Worm (Caenorhabditis elegans) whole organism, L2 larva: ENCODE measurements around the gene R11D1.3.

Source experiments
- F13H6.1 ChIP-seq: sonication (generic microtip); optimal IDR thresholded peaks from 2 replicates; lab custom pipeline; 2016; ENCODE audit warnings: missing genetic modification characterization, missing compliant biosample characterization
- R02D3.7 ChIP-seq: fragments of 150-350 bp; optimal IDR thresholded peaks from 2 replicates; lab custom pipeline; 2014; ENCODE audit warnings: missing biosample characterization, missing genetic modification characterization
- Y55F3AM.14 ChIP-seq: fragments of 200-800 bp; sonication (Bioruptor generic); optimal IDR thresholded peaks from 2 replicates; lab custom pipeline; 2018; ENCODE audit warnings: mild to moderate bottlenecking, missing genetic modification characterization, missing compliant biosample characterization
- ZK546.5 ChIP-seq: sonication (generic microtip); optimal IDR thresholded peaks from 2 replicates; lab custom pipeline; 2017; ENCODE audit warnings: missing biosample characterization, missing genetic modification characterization
- aly-2 ChIP-seq: fragments of 150-350 bp; optimal IDR thresholded peaks from 2 replicates; lab custom pipeline; 2014; ENCODE audit warnings: missing biosample characterization, missing genetic modification characterization
- blmp-1 ChIP-seq: sonication (generic microtip); optimal IDR thresholded peaks from 2 replicates; lab custom pipeline; 2017; ENCODE audit warnings: missing genetic modification characterization, mild to moderate bottlenecking, missing compliant biosample characterization, antibody characterized with exemption, moderate library complexity; ENCODE audit not compliant: insufficient read depth
- ceh-16 ChIP-seq: fragments of 150-350 bp; optimal IDR thresholded peaks from 2 replicates; lab custom pipeline; 2014; ENCODE audit warnings: missing biosample characterization, missing genetic modification characterization
- crh-2 ChIP-seq: sonication (generic microtip); optimal IDR thresholded peaks from 2 replicates; lab custom pipeline; 2017; ENCODE audit warnings: missing biosample characterization, missing genetic modification characterization
- dmd-4 ChIP-seq: sonication (generic microtip); optimal IDR thresholded peaks from 2 replicates; lab custom pipeline; 2017; ENCODE audit warnings: missing biosample characterization, missing genetic modification characterization
- egl-27 ChIP-seq: sonication (generic microtip); optimal IDR thresholded peaks from 3 replicates; lab custom pipeline; 2017; ENCODE audit warnings: missing biosample characterization, missing genetic modification reagents, missing genetic modification characterization
- elt-3 ChIP-seq: sonication (generic microtip); optimal IDR thresholded peaks from 2 replicates; lab custom pipeline; 2017; ENCODE audit warnings: missing biosample characterization, missing genetic modification characterization
- fos-1 ChIP-seq: fragments of 150-350 bp; optimal IDR thresholded peaks from 2 replicates; lab custom pipeline; 2014; ENCODE audit warnings: missing biosample characterization, missing genetic modification characterization
- lin-13 ChIP-seq: fragments of 150-350 bp; optimal IDR thresholded peaks from 2 replicates; lab custom pipeline; 2014; ENCODE audit warnings: missing biosample characterization, missing genetic modification reagents, missing genetic modification characterization
- lsy-2 ChIP-seq, 2 experiments: fragments of 150-350 bp in 1 of 2; sonication (generic microtip) in 1 of 2; optimal IDR thresholded peaks; 2 replicates each; lab custom pipeline; 2014 to 2017; ENCODE audit warnings: missing biosample characterization in 2 of 2, missing genetic modification characterization in 2 of 2
- mdl-1 ChIP-seq, 2 experiments: fragments of 150-350 bp in 1 of 2; sonication (generic microtip) in 1 of 2; optimal IDR thresholded peaks; 2 replicates each; lab custom pipeline; 2017; ENCODE audit warnings: missing biosample characterization in 2 of 2, missing genetic modification characterization in 2 of 2
- nhr-10 ChIP-seq: sonication (generic microtip); optimal IDR thresholded peaks from 2 replicates; lab custom pipeline; 2017; ENCODE audit warnings: missing biosample characterization, missing genetic modification characterization
- nhr-11 ChIP-seq: fragments of 150-350 bp; optimal IDR thresholded peaks from 2 replicates; lab custom pipeline; 2014; ENCODE audit warnings: missing biosample characterization, missing genetic modification characterization
- nhr-12 ChIP-seq: fragments of 150-350 bp; optimal IDR thresholded peaks from 2 replicates; lab custom pipeline; 2014; ENCODE audit warnings: missing biosample characterization, missing genetic modification characterization
- nhr-129 ChIP-seq: fragments of 150-350 bp; optimal IDR thresholded peaks from 2 replicates; lab custom pipeline; 2014; ENCODE audit warnings: missing biosample characterization, missing genetic modification characterization
- nhr-23 ChIP-seq: fragments of 150-350 bp; optimal IDR thresholded peaks from 2 replicates; lab custom pipeline; 2014; ENCODE audit warnings: missing biosample characterization, missing genetic modification reagents, missing genetic modification characterization
- nhr-25 ChIP-seq: fragments of 150-350 bp; sonication (generic microtip); optimal IDR thresholded peaks from 3 replicates; lab custom pipeline; 2014; ENCODE audit warnings: missing biosample characterization, missing genetic modification characterization
- nhr-6 ChIP-seq: fragments of 150-350 bp; optimal IDR thresholded peaks from 2 replicates; lab custom pipeline; 2014; ENCODE audit warnings: missing biosample characterization, missing genetic modification characterization
- nhr-77 ChIP-seq: fragments of 150-350 bp; optimal IDR thresholded peaks from 2 replicates; lab custom pipeline; 2014; ENCODE audit warnings: missing biosample characterization, missing genetic modification characterization
- peb-1 ChIP-seq: fragments of 150-350 bp; optimal IDR thresholded peaks from 2 replicates; lab custom pipeline; 2014; ENCODE audit warnings: missing biosample characterization, missing genetic modification characterization
- sem-4 ChIP-seq: fragments of 150-350 bp; optimal IDR thresholded peaks from 2 replicates; lab custom pipeline; 2014; ENCODE audit warnings: missing biosample characterization, missing genetic modification reagents, missing genetic modification characterization
- skn-1 ChIP-seq: sonication (generic microtip); optimal IDR thresholded peaks from 2 replicates; lab custom pipeline; 2017; ENCODE audit warnings: missing biosample characterization, missing genetic modification characterization
- sma-3 ChIP-seq: sonication (generic microtip); optimal IDR thresholded peaks from 2 replicates; lab custom pipeline; 2016; ENCODE audit warnings: missing genetic modification reagents, missing genetic modification characterization, missing compliant biosample characterization
- sma-9 ChIP-seq, 2 experiments: fragments of 150-350 bp in 1 of 2; sonication (generic microtip) in 1 of 2; optimal IDR thresholded peaks; 2 replicates each; lab custom pipeline; 2014 to 2016; ENCODE audit warnings: missing genetic modification characterization in 2 of 2, mild to moderate bottlenecking in 1 of 2, missing biosample characterization in 1 of 2, missing compliant biosample characterization in 1 of 2, missing genetic modification reagents in 1 of 2, moderate library complexity in 1 of 2
- snpc-4 ChIP-seq: fragments of 150-350 bp; optimal IDR thresholded peaks from 2 replicates; lab custom pipeline; 2014; ENCODE audit warnings: missing biosample characterization, missing genetic modification characterization
- unc-39 ChIP-seq: fragments of 150-350 bp; optimal IDR thresholded peaks from 2 replicates; lab custom pipeline; 2014; ENCODE audit warnings: missing biosample characterization, missing genetic modification characterization
- unc-55 ChIP-seq: fragments of 150-350 bp; sonication (generic microtip); optimal IDR thresholded peaks from 3 replicates; lab custom pipeline; 2014; ENCODE audit warnings: missing biosample characterization, missing genetic modification reagents, missing genetic modification characterization
- unc-62 ChIP-seq: fragments of 150-350 bp; optimal IDR thresholded peaks from 2 replicates; lab custom pipeline; 2014; ENCODE audit warnings: missing biosample characterization, missing genetic modification reagents, missing genetic modification characterization
- zag-1 ChIP-seq: fragments of 150-350 bp; optimal IDR thresholded peaks from 2 replicates; lab custom pipeline; 2014; ENCODE audit warnings: missing biosample characterization, missing genetic modification characterization
- ztf-11 ChIP-seq: sonication (generic microtip); optimal IDR thresholded peaks from 2 replicates; lab custom pipeline; 2017; ENCODE audit warnings: missing biosample characterization, missing genetic modification characterization
- ztf-4 ChIP-seq: fragments of 150-350 bp; optimal IDR thresholded peaks from 2 replicates; lab custom pipeline; 2014; ENCODE audit warnings: missing biosample characterization, missing genetic modification characterization

The R11D1.3 gene

ce11 chrV:12736166-12736753 is 24.4 kb upstream of the R11D1.3 start, which contains the start of gene cky-1:
Gene cky-1, plus strand, starts transcription at chrV:12736703.
- TF ChIP-seq blmp-1 (tag; lab: Kevin White, UChicago) = no peak
- no peak for TF ChIP-seq nhr-12
- TF ChIP-seq Y55F3AM.14 = no peak
- peak; percentile 71 for TF ChIP-seq peb-1 (tag; lab: Kevin White, UChicago)
- TF ChIP-seq ZK546.5 (tag; lab: Kevin White, UChicago) = no peak
- no peak for TF ChIP-seq unc-55 (GFP tag; lab: Kevin White, UChicago)

DNA sequence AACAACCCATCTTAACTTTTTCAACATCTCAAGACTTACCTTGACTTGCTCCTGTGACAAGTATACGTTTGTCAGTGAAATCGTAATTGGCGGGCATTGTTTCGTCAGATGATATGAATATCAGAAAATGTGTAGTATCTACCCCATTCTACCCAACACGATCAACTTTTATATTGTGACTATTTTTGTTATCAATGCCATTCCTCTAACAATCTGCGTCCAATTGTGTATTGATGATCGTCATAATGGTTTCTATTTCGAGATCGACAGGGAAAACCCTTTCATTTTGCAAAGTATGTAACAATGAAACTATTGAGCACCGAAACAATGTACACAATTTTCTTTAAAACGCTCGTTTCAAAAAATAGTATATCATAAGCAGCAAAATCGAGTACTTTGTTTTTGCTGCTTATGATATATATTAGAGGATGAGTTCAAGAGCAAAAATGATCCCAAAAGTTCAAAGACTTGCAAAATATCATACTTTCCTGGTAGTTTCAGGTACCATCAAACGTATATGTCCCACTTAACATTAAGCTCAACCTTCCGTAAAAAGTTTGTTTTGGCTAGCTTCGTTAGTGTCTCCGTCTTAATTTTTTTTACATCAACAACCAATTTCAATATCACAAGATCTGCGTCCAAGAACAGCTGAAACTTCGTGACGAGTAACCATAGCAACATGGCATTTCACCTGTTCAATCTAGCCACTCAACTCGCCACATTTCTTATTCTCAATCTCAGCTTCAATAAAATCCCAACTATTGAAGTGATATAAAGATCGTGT is 21.8 kb upstream of the R11D1.3 start, which contains the start of the genes dhs-21 and xbx-9:
TSS of gene dhs-21 (minus strand) at position 181 of the 784 bp plus-strand sequence.
TSS of gene xbx-9 (plus strand) at position 734 of the 784 bp plus-strand sequence.
- TF ChIP-seq skn-1 (tag; lab: Kevin White, UChicago) = no peak
- TF ChIP-seq peb-1 (tag; lab: Kevin White, UChicago) = no peak
- no peak for TF ChIP-seq nhr-11 (tag; lab: Kevin White, UChicago)
- TF ChIP-seq ztf-4 (tag; lab: Kevin White, UChicago) = no peak
- TF ChIP-seq nhr-23 (tag; lab: Kevin White, UChicago) = no peak
- no peak for TF ChIP-seq ceh-16 (tag; lab: Kevin White, UChicago)
- peak; percentile 11 for TF ChIP-seq sma-3 (GFP tag; lab: Kevin White, UChicago)
- no peak for TF ChIP-seq mdl-1 (tag; optimal IDR thresholded peaks at IDR 0.05; lab: Kevin White, UChicago)
- TF ChIP-seq nhr-77 (tag; lab: Kevin White, UChicago) = no peak
- TF ChIP-seq Y55F3AM.14 = no peak
- no peak for TF ChIP-seq unc-62 (GFP tag; lab: Kevin White, UChicago)
- TF ChIP-seq F13H6.1 = no peak
- peak; percentile 50 for TF ChIP-seq sma-9 (GFP tag; optimal IDR thresholded peaks at IDR 0.05; lab: Kevin White, UChicago)
- TF ChIP-seq sma-9 (tag; optimal IDR thresholded peaks at IDR 0.05; lab: Kevin White, UChicago) = no peak
- TF ChIP-seq egl-27 (tag; lab: Kevin White, UChicago) = no peak
- no peak for TF ChIP-seq sem-4 (tag; lab: Kevin White, UChicago)
- TF ChIP-seq nhr-25 (tag; lab: Kevin White, UChicago) = no peak
- TF ChIP-seq ztf-11 (tag; lab: Kevin White, UChicago) = no peak
- TF ChIP-seq fos-1 (tag; lab: Kevin White, UChicago) = peak; percentile 59
- TF ChIP-seq nhr-129 = peak; percentile 87
- no peak for TF ChIP-seq crh-2 (tag; lab: Kevin White, UChicago)
- TF ChIP-seq zag-1 (tag; lab: Kevin White, UChicago) = no peak
- TF ChIP-seq nhr-6 (tag; lab: Kevin White, UChicago) = no peak
- no peak for TF ChIP-seq unc-39
- no peak for TF ChIP-seq dmd-4 (tag; lab: Kevin White, UChicago)
- TF ChIP-seq elt-3 (tag; lab: Kevin White, UChicago) = no peak
- no peak for TF ChIP-seq snpc-4 (tag; lab: Kevin White, UChicago)
- no peak for TF ChIP-seq aly-2 (tag; lab: Kevin White, UChicago)
- no peak for TF ChIP-seq lin-13
- no peak for TF ChIP-seq blmp-1 (tag; lab: Kevin White, UChicago)
- TF ChIP-seq lsy-2 (tag; optimal IDR thresholded peaks at IDR 0.05; lab: Kevin White, UChicago) = no peak
- TF ChIP-seq, all 48 proteins: peak for 4

DNA sequence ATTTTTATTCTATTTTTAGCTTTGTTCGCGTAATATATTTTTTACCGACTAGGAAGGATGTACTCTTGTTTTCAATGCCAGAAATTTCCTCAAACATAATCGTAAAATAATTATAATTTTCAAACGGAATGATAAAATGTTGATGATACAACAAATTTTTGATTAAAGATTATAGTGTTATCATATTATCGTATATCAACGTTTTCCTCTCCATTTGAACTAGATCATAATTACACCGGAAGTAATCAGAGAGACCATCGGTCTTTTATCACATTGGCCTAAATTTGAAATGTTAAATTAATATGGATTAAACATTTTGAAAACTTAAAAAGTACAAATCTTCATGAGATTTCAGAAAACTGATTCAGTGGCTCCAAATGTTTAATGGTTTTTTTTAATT is 20.8 kb upstream of the R11D1.3 start:
- TF ChIP-seq fos-1 (tag; lab: Kevin White, UChicago) = peak; percentile 62
- TF ChIP-seq nhr-10 (tag; lab: Kevin White, UChicago) = no peak
- peak; percentile 46 for TF ChIP-seq sma-9 (GFP tag; optimal IDR thresholded peaks at IDR 0.05; lab: Kevin White, UChicago)
- no peak for TF ChIP-seq sma-9 (tag; optimal IDR thresholded peaks at IDR 0.05; lab: Kevin White, UChicago)
- TF ChIP-seq nhr-25 (tag; lab: Kevin White, UChicago) = no peak
- no peak for TF ChIP-seq R02D3.7 (tag; lab: Kevin White, UChicago)
- peak; percentile 18 for TF ChIP-seq crh-2 (tag; lab: Kevin White, UChicago)
